Worm (Caenorhabditis elegans) whole organism, L3 larva: Measurements from ENCODE around the gene btb-9.

Source experiments
- ceh-28 ChIP-seq: fragments of 150-350 bp; optimal IDR thresholded peaks from 2 replicates; lab custom pipeline; 2014; ENCODE audit warnings: missing biosample characterization, missing genetic modification reagents, missing genetic modification characterization
- jun-1 ChIP-seq: fragments of 150-350 bp; optimal IDR thresholded peaks from 2 replicates; lab custom pipeline; 2014; ENCODE audit warnings: missing biosample characterization, missing genetic modification reagents, missing genetic modification characterization
- nhr-237 ChIP-seq: fragments of 150-350 bp; optimal IDR thresholded peaks from 2 replicates; lab custom pipeline; 2014; ENCODE audit warnings: missing biosample characterization, missing genetic modification characterization
- nhr-28 ChIP-seq: fragments of 150-350 bp; optimal IDR thresholded peaks from 2 replicates; lab custom pipeline; 2014; ENCODE audit warnings: missing biosample characterization, missing genetic modification characterization
- nhr-43 ChIP-seq: sonication (generic microtip); optimal IDR thresholded peaks from 2 replicates; lab custom pipeline; 2016; ENCODE audit warnings: mild to moderate bottlenecking, missing genetic modification characterization, missing compliant biosample characterization; ENCODE audit not compliant: poor library complexity, severe bottlenecking
- nhr-77 ChIP-seq: fragments of 150-350 bp; optimal IDR thresholded peaks from 2 replicates; lab custom pipeline; 2014; ENCODE audit warnings: missing biosample characterization, missing genetic modification characterization
- pha-4 ChIP-seq: fragments of 150-350 bp; optimal IDR thresholded peaks from 2 replicates; lab custom pipeline; 2014; ENCODE audit warnings: missing biosample characterization, missing genetic modification reagents, missing genetic modification characterization
- snpc-4 ChIP-seq: fragments of 150-350 bp; optimal IDR thresholded peaks from 2 replicates; lab custom pipeline; 2014; ENCODE audit warnings: missing biosample characterization, missing genetic modification characterization
- zag-1 ChIP-seq: fragments of 150-350 bp; optimal IDR thresholded peaks from 2 replicates; lab custom pipeline; 2014; ENCODE audit warnings: missing biosample characterization, missing genetic modification characterization

- no peak for TF ChIP-seq pha-4 (tag; lab: Kevin White, UChicago)
- TF ChIP-seq ceh-28 = no peak
- TF ChIP-seq snpc-4 (tag; lab: Kevin White, UChicago) = no peak
- no peak for TF ChIP-seq nhr-237 (tag; lab: Kevin White, UChicago)
- TF ChIP-seq nhr-43 (tag; lab: Kevin White, UChicago) = no peak
- TF ChIP-seq nhr-77 (tag; lab: Kevin White, UChicago) = no peak
- TF ChIP-seq jun-1 = no peak
- no peak for TF ChIP-seq nhr-28 (tag; lab: Kevin White, UChicago)
- no peak for TF ChIP-seq zag-1 (tag; lab: Kevin White, UChicago)
Measured at ce11 chrII:1738844-1739243, 10.5 kb downstream of the btb-9 start, which contains the start of the genes irld-9 and irld-33.
